Worm (Caenorhabditis elegans) whole organism, L4/young adult: Measurements from ENCODE around the gene sec-61.B.

Experiments used
- W03F9.2 ChIP-seq: fragments of 150-350 bp; optimal IDR thresholded peaks from 2 replicates; lab custom pipeline; 2014; ENCODE audit warnings: missing biosample characterization, missing genetic modification characterization
- dao-5 ChIP-seq: sonication (generic microtip); optimal IDR thresholded peaks from 2 replicates; lab custom pipeline; 2016; ENCODE audit warnings: missing genotype, missing genetic modification characterization, moderate library complexity, missing compliant biosample characterization
- him-1 ChIP-seq: sonication (generic microtip); optimal IDR thresholded peaks from 2 replicates; lab custom pipeline; 2016; ENCODE audit warnings: missing genotype, missing genetic modification reagents, missing genetic modification characterization, missing compliant biosample characterization

DNA sequence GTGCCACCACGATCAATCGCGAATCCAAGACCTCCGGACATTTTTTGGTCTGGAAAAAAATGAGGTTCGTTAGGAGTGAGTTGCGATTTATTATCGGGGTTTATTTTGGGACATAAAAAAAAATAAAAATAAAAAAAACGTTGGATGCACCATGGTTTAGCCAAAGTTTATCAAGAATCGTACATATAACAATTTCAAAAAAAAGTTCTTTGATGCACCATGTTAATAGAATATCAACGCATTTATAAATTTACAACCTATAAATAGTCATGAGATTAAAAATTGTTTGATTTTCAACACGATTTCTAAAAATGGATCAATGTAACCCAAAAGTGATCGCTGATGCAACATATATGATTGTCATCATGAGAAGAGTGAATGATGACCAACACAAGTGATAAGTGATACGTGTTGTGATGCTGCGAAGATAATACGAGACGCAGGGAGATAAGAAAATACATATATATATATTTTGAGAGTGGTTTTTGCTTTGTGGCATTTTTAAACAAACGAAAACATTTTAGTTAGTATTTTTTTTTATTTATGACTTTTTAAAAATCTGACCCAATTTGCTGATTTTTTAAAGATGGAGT lies 24.0 kb upstream of the sec-61.B start, which contains the start of gene Y38F2AR.12:
- TF ChIP-seq W03F9.2 (tag; lab: Kevin White, UChicago) (no peak), him-1 (tag; lab: Kevin White, UChicago) (no peak), dao-5 (tag; lab: Kevin White, UChicago) (no peak)
